Worm (Caenorhabditis elegans): ENCODE results near the gene C06G1.1.

Gene C06G1.1

ce11 chrX:16611333-16612043 is 21.7 kb upstream of the C06G1.1 start:
- no peak for TF ChIP-seq ces-1 (GFP tag; optimal IDR thresholded peaks at IDR 0.05)
- TF ChIP-seq M03D4.4 (tag; optimal IDR thresholded peaks at IDR 0.05): peak; percentile 21
- TF ChIP-seq elt-1 (tag; optimal IDR thresholded peaks at IDR 0.05; ENCODE audit: borderline replicate concordance, insufficient read depth): no peak
- TF ChIP-seq ham-2 (GFP tag; optimal IDR thresholded peaks at IDR 0.05): peak; percentile 33
- peak; percentile 20 for TF ChIP-seq unc-120 (tag; optimal IDR thresholded peaks at IDR 0.05; ENCODE audit: poor library complexity, severe bottlenecking)
- TF ChIP-seq lin-32 (GFP tag; optimal IDR thresholded peaks at IDR 0.05): peak; percentile 46
- peak; percentile 21 for TF ChIP-seq nhr-2 (tag; optimal IDR thresholded peaks at IDR 0.05)
- TF ChIP-seq cnd-1 (tag; optimal IDR thresholded peaks at IDR 0.05): peak; percentile 75
- TF ChIP-seq hlh-1 (tag; optimal IDR thresholded peaks at IDR 0.05): peak; percentile 45
- no peak for TF ChIP-seq blmp-1 (tag; optimal IDR thresholded peaks at IDR 0.05)
- no peak for TF ChIP-seq ceh-43 (GFP tag; optimal IDR thresholded peaks at IDR 0.05)
- TF ChIP-seq flh-1 (GFP tag; optimal IDR thresholded peaks at IDR 0.05): no peak
- peak; percentile 6 for TF ChIP-seq pha-4 (tag; optimal IDR thresholded peaks at IDR 0.05)

DNA sequence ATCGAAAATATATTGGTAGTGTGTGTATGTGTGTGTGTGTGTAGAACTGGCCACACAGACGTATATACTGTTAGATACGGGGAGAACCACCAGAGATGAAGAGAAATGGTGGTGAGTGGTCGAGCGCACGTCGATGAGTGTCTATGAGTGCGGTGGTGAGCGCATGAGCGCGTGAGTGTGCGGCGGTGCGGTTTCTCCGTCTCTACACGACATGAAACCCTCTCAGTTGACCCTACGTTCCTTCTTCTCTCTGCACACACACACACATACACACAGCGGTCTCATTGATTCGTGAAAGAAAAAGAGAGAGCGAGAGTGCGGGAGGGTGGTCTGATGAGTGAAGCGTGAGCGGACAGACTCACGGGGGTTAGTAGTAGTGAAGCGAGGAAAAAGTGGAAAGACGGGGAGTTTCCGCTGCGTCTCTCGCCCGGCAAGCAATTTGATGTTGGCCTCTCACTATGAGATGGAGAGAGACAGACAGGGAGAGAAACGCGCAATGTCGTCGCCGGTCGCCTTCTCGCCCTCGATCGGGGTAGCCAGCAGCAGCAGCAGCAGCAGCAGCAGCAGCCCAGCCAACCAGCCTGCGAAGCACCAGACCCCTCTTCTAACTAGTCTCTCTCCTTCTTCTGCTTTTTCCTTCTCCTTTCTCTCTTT is 20.7 kb upstream of the C06G1.1 start:
- peak; percentile 29 for TF ChIP-seq hlh-1 (tag; optimal IDR thresholded peaks at IDR 0.05)
- TF ChIP-seq cnd-1 (tag; optimal IDR thresholded peaks at IDR 0.05): peak; percentile 62
- TF ChIP-seq flh-1 (GFP tag; optimal IDR thresholded peaks at IDR 0.05): peak; percentile 13
- TF ChIP-seq lin-32 (GFP tag; optimal IDR thresholded peaks at IDR 0.05): no peak
- no peak for TF ChIP-seq snpc-4 (tag; optimal IDR thresholded peaks at IDR 0.05)
- peak; percentile 89 for TF ChIP-seq drap-1 (GFP tag; optimal IDR thresholded peaks at IDR 0.05)
- no peak for TF ChIP-seq zip-8 (tag; optimal IDR thresholded peaks at IDR 0.05)
- TF ChIP-seq ztf-11 (tag; optimal IDR thresholded peaks at IDR 0.05): peak; percentile 84
- no peak for TF ChIP-seq ceh-43 (GFP tag; optimal IDR thresholded peaks at IDR 0.05)
- peak; percentile 80 for TF ChIP-seq ces-1 (GFP tag; optimal IDR thresholded peaks at IDR 0.05)
- peak; percentile 56 for TF ChIP-seq elt-3 (tag; optimal IDR thresholded peaks at IDR 0.05)
- no peak for TF ChIP-seq sem-2 (GFP tag; optimal IDR thresholded peaks at IDR 0.05)
- peak; percentile 94 for TF ChIP-seq mep-1 (tag; optimal IDR thresholded peaks at IDR 0.05)
- peak; percentile 58 for TF ChIP-seq pha-4 (tag; optimal IDR thresholded peaks at IDR 0.05)
- peak; percentile 13 for TF ChIP-seq blmp-1 (tag; optimal IDR thresholded peaks at IDR 0.05)
- peak; percentile 89 for TF ChIP-seq lin-13 (tag; optimal IDR thresholded peaks at IDR 0.05)
- TF ChIP-seq nhr-12 (tag; optimal IDR thresholded peaks at IDR 0.05): peak; percentile 84
- TF ChIP-seq nhr-237 (tag; optimal IDR thresholded peaks at IDR 0.05): peak; percentile 92
- peak; percentile 6 for TF ChIP-seq mab-5 (tag; optimal IDR thresholded peaks at IDR 0.05)
- TF ChIP-seq lsy-2 (tag; optimal IDR thresholded peaks at IDR 0.05): peak; percentile 79
- TF ChIP-seq bed-3 (GFP tag; optimal IDR thresholded peaks at IDR 0.05): peak; percentile 17
- peak; percentile 63 for TF ChIP-seq unc-120 (tag; optimal IDR thresholded peaks at IDR 0.05; ENCODE audit: poor library complexity, severe bottlenecking)
- peak; percentile 95 for TF ChIP-seq mls-2 (tag; optimal IDR thresholded peaks at IDR 0.05)
- peak; percentile 86 for TF ChIP-seq unc-62 (GFP tag; optimal IDR thresholded peaks at IDR 0.05)
- no peak for TF ChIP-seq nhr-28 (tag; optimal IDR thresholded peaks at IDR 0.05)
- peak; percentile 90 for TF ChIP-seq unc-39 (tag; optimal IDR thresholded peaks at IDR 0.05)
- TF ChIP-seq nhr-2 (tag; optimal IDR thresholded peaks at IDR 0.05): peak; percentile 54
- peak; percentile 72 for TF ChIP-seq sptf-1 (tag; optimal IDR thresholded peaks at IDR 0.05)
- TF ChIP-seq elt-1 (tag; optimal IDR thresholded peaks at IDR 0.05; ENCODE audit: borderline replicate concordance, insufficient read depth): peak; percentile 29
- TF ChIP-seq ceh-83 (GFP tag; optimal IDR thresholded peaks at IDR 0.05): peak; percentile 71
- peak; percentile 98 for TF ChIP-seq ham-2 (GFP tag; optimal IDR thresholded peaks at IDR 0.05)
- peak; percentile 80 for TF ChIP-seq M03D4.4 (tag; optimal IDR thresholded peaks at IDR 0.05)
- peak; percentile 83 for TF ChIP-seq ceh-39 (tag; optimal IDR thresholded peaks at IDR 0.05)
- TF ChIP-seq tbx-8 (GFP tag; optimal IDR thresholded peaks at IDR 0.05): peak; percentile 21
- peak; percentile 38 for TF ChIP-seq nhr-76 (tag; optimal IDR thresholded peaks at IDR 0.05)

ce11 chrX:16613266-16613665 is 19.9 kb upstream of the C06G1.1 start, which contains the start of gene ain-1:
Gene ain-1, plus strand, starts transcription at chrX:16613451.
- TF ChIP-seq blmp-1 (tag; optimal IDR thresholded peaks at IDR 0.05) (no peak), ceh-39 (tag; optimal IDR thresholded peaks at IDR 0.05) (no peak), lin-13 (tag; optimal IDR thresholded peaks at IDR 0.05) (no peak), hlh-1 (tag; optimal IDR thresholded peaks at IDR 0.05) (no peak), ceh-83 (GFP tag; optimal IDR thresholded peaks at IDR 0.05) (no peak), M03D4.4 (tag; optimal IDR thresholded peaks at IDR 0.05) (no peak), mep-1 (tag; optimal IDR thresholded peaks at IDR 0.05) (no peak), lin-32 (GFP tag; optimal IDR thresholded peaks at IDR 0.05) (no peak), ham-2 (GFP tag; optimal IDR thresholded peaks at IDR 0.05) (no peak), unc-120 (tag; optimal IDR thresholded peaks at IDR 0.05; ENCODE audit: poor library complexity, severe bottlenecking) (no peak), nhr-28 (tag; optimal IDR thresholded peaks at IDR 0.05) (no peak), snpc-4 (tag; optimal IDR thresholded peaks at IDR 0.05) (no peak), sem-2 (GFP tag; optimal IDR thresholded peaks at IDR 0.05) (no peak), nhr-2 (tag; optimal IDR thresholded peaks at IDR 0.05) (no peak), mab-5 (tag; optimal IDR thresholded peaks at IDR 0.05) (no peak), lsy-2 (tag; optimal IDR thresholded peaks at IDR 0.05) (no peak), tbx-8 (GFP tag; optimal IDR thresholded peaks at IDR 0.05) (no peak), nhr-12 (tag; optimal IDR thresholded peaks at IDR 0.05) (no peak)

Measured in whole organism, mixed stage, embryonic.